Fruit fly (Drosophila melanogaster): ENCODE data around the gene Hyls1.

Gene Hyls1

dm6 chr2L:16324833-16325232 lies 27.6 kb downstream of the Hyls1 start (continued):
- TF ChIP-seq fd96Cb (tag; optimal IDR thresholded peaks at IDR 0.05), result no peak
- no peak for TF ChIP-seq CG14710 (tag; optimal IDR thresholded peaks at IDR 0.05)
- TF ChIP-seq ems (GFP tag; optimal IDR thresholded peaks at IDR 0.05), result no peak
- TF ChIP-seq pfk (GFP tag; optimal IDR thresholded peaks at IDR 0.05), result no peak
- peak; percentile 94 for TF ChIP-seq CG10321 (GFP tag; IDR thresholded peaks at IDR 0.05)
- TF ChIP-seq tup (GFP tag; optimal IDR thresholded peaks at IDR 0.05), result peak; percentile 4
- no peak for TF ChIP-seq luna (GFP tag; optimal IDR thresholded peaks at IDR 0.05)
- no peak for TF ChIP-seq CG11560 (tag; IDR thresholded peaks at IDR 0.05)
- TF ChIP-seq CG34422 (GFP tag; IDR thresholded peaks at IDR 0.05), result peak; percentile 70; the same call in 2 of the 3 replicates
- no peak for TF ChIP-seq Oli (tag; optimal IDR thresholded peaks at IDR 0.05)
- TF ChIP-seq Antp (GFP tag; optimal IDR thresholded peaks at IDR 0.05), result no peak
- TF ChIP-seq CG15073 (GFP tag; optimal IDR thresholded peaks at IDR 0.05), result no peak
- no peak for TF ChIP-seq CG11085 (GFP tag; IDR thresholded peaks at IDR 0.05)
- TF ChIP-seq Kr (GFP tag; optimal IDR thresholded peaks at IDR 0.05), result no peak
- peak; percentile 5 for TF ChIP-seq ATbp (GFP tag; optimal IDR thresholded peaks at IDR 0.05)
- TF ChIP-seq pros (GFP tag; optimal IDR thresholded peaks at IDR 0.05), result no peak
- TF ChIP-seq scrt (GFP tag; optimal IDR thresholded peaks at IDR 0.05), result peak; percentile 82
- 0 out of 2 replicates have a peak, but pooled peaks have one; percentile 30 for TF ChIP-seq CG32767 (GFP tag; IDR thresholded peaks at IDR 0.05)
- no peak for TF ChIP-seq caup (GFP tag; optimal IDR thresholded peaks at IDR 0.05; ENCODE audit: severe bottlenecking)
- TF ChIP-seq CG17568 (GFP tag; optimal IDR thresholded peaks at IDR 0.05), result no peak
- no peak for TF ChIP-seq psq (GFP tag; optimal IDR thresholded peaks at IDR 0.05)
- TF ChIP-seq HLH3B (GFP tag; IDR thresholded peaks at IDR 0.05), result peak; percentile 7; the same call in 1 of the 2 replicates
- no peak for TF ChIP-seq CG17359 (tag; optimal IDR thresholded peaks at IDR 0.05)
- no peak for TF ChIP-seq Asciz (GFP tag; optimal IDR thresholded peaks at IDR 0.05)
- TF ChIP-seq CG5245 (GFP tag; optimal IDR thresholded peaks at IDR 0.05), result no peak
- TF ChIP-seq CG11696 (GFP tag; IDR thresholded peaks at IDR 0.05), result 0 out of 2 replicates have a peak, but pooled peaks have one; percentile 28
- no peak for TF ChIP-seq CG31365 (tag; optimal IDR thresholded peaks at IDR 0.05)
- TF ChIP-seq PHDP (tag; optimal IDR thresholded peaks at IDR 0.05), result no peak
- no peak for TF ChIP-seq Doc3 (GFP tag; IDR thresholded peaks at IDR 0.05; ENCODE audit: partially characterized antibody)
- TF ChIP-seq tgo (GFP tag; IDR thresholded peaks at IDR 0.05), result no peak
- no peak for TF ChIP-seq Awh (GFP tag; IDR thresholded peaks at IDR 0.05)
- no peak for TF ChIP-seq CG3281 (GFP tag; optimal IDR thresholded peaks at IDR 0.05)
- no peak for TF ChIP-seq ase (GFP tag; IDR thresholded peaks at IDR 0.05)
- TF ChIP-seq CG10267 (tag; optimal IDR thresholded peaks at IDR 0.05), result peak; percentile 83
- no peak for TF ChIP-seq Meics (GFP tag; optimal IDR thresholded peaks at IDR 0.05)
- no peak for TF ChIP-seq dati (GFP tag; IDR thresholded peaks at IDR 0.05)
- TF ChIP-seq Adf1 (GFP tag; IDR thresholded peaks at IDR 0.05), result peak; percentile 53
- TF ChIP-seq pnt (GFP tag; optimal IDR thresholded peaks at IDR 0.05), result no peak
- peak; percentile 54 for TF ChIP-seq ara (GFP tag; IDR thresholded peaks at IDR 0.05)
- 0 out of 3 replicates have a peak, but pooled peaks have one; percentile 25 for TF ChIP-seq so (GFP tag; IDR thresholded peaks at IDR 0.05)
- 0 out of 2 replicates have a peak, but pooled peaks have one; percentile 10 for TF ChIP-seq ranshi (GFP tag; IDR thresholded peaks at IDR 0.05)
- TF ChIP-seq CG5180 (GFP tag; optimal IDR thresholded peaks at IDR 0.05), result no peak
- TF ChIP-seq Chrac-16 (GFP tag; optimal IDR thresholded peaks at IDR 0.05), result no peak
- no peak for TF ChIP-seq wek (GFP tag; optimal IDR thresholded peaks at IDR 0.05)
- no peak for TF ChIP-seq CG17829 (tag; optimal IDR thresholded peaks at IDR 0.05)
- TF ChIP-seq CG6683 (GFP tag; optimal IDR thresholded peaks at IDR 0.05), result no peak
- no peak for TF ChIP-seq bab2 (GFP tag; optimal IDR thresholded peaks at IDR 0.05)
- no peak for TF ChIP-seq CG4820 (GFP tag; optimal IDR thresholded peaks at IDR 0.05)
- TF ChIP-seq twi (tag; optimal IDR thresholded peaks at IDR 0.05), result no peak
- TF ChIP-seq CG10431 (GFP tag; optimal IDR thresholded peaks at IDR 0.05), result peak; percentile 15
- no peak for TF ChIP-seq Hr3 (GFP tag; optimal IDR thresholded peaks at IDR 0.05)
